Fruit fly (Drosophila melanogaster): ENCODE results near the gene btd.

btd gene

dm6 chrX:9650757-9651594, 43.0 kb upstream of the btd start (continued):
- TF ChIP-seq CHES-1-like (GFP tag; optimal IDR thresholded peaks at IDR 0.05) (peak; percentile 93), CG11398 (GFP tag; optimal IDR thresholded peaks at IDR 0.05) (peak; percentile 93), Rfx (GFP tag; IDR thresholded peaks at IDR 0.05) (peak; percentile 90), disco-r (GFP tag; optimal IDR thresholded peaks at IDR 0.05) (peak; percentile 91), CG17912 (GFP tag; optimal IDR thresholded peaks at IDR 0.05) (no peak), CG9727 (GFP tag; optimal IDR thresholded peaks at IDR 0.05) (peak; percentile 93), esg (GFP tag; conservative IDR thresholded peaks at IDR 0.05) (peak; percentile 94), Blimp-1 (GFP tag; optimal IDR thresholded peaks at IDR 0.05) (peak; percentile 91), CG18599 (GFP tag; optimal IDR thresholded peaks at IDR 0.05) (peak; percentile 92), sim (GFP tag; IDR thresholded peaks at IDR 0.05) (peak; percentile 97), CG3847 (GFP tag; IDR thresholded peaks at IDR 0.05) (peak; percentile 87), ind (GFP tag; optimal IDR thresholded peaks at IDR 0.05) (peak; percentile 93), Dip3 (GFP tag; optimal IDR thresholded peaks at IDR 0.05) (peak; percentile 81), jumu (GFP tag; optimal IDR thresholded peaks at IDR 0.05) (peak; percentile 95), ac (GFP tag; optimal IDR thresholded peaks at IDR 0.05) (peak; percentile 93), Nf-YC (tag; optimal IDR thresholded peaks at IDR 0.05) (peak; percentile 51), Opbp (GFP tag; IDR thresholded peaks at IDR 0.05; ENCODE audit: partially characterized antibody) (no peak), CG4730 (GFP tag; IDR thresholded peaks at IDR 0.05) (peak; percentile 92), CG8765 (GFP tag; IDR thresholded peaks at IDR 0.05) (peak; percentile 89), CG15514 (GFP tag; optimal IDR thresholded peaks at IDR 0.05) (peak; percentile 64), dpn (GFP tag; optimal IDR thresholded peaks at IDR 0.05) (peak; percentile 93 to 95), Oli (tag; optimal IDR thresholded peaks at IDR 0.05) (peak; percentile 95), abd-A (tag; optimal IDR thresholded peaks at IDR 0.05) (peak; percentile 30), exex (tag; optimal IDR thresholded peaks at IDR 0.05) (peak; percentile 17), CG15601 (tag; optimal IDR thresholded peaks at IDR 0.05) (peak; percentile 93), CG3065 (GFP tag; optimal IDR thresholded peaks at IDR 0.05) (peak; percentile 94), jing (GFP tag; optimal IDR thresholded peaks at IDR 0.05) (peak; percentile 94), C15 (GFP tag; IDR thresholded peaks at IDR 0.05) (peak; percentile 79; the same call in 2 of the 3 replicates), Rx (GFP tag; IDR thresholded peaks at IDR 0.05) (peak; percentile 93), GATAe (GFP tag; conservative IDR thresholded peaks at IDR 0.05) (peak; percentile 62; the same call in 1 of the 2 replicates), CG11560 (tag; IDR thresholded peaks at IDR 0.05) (peak; percentile 74; the same call in 2 of the 3 replicates), crp (GFP tag; optimal IDR thresholded peaks at IDR 0.05) (peak in 1 of 2 experiments; percentile 59), bowl (GFP tag; IDR thresholded peaks at IDR 0.05) (peak; percentile 94), CG10274 (GFP tag; optimal IDR thresholded peaks at IDR 0.05) (peak; percentile 72), BEAF-32 (GFP tag; optimal IDR thresholded peaks at IDR 0.05) (no peak), CG16779 (GFP tag; IDR thresholded peaks at IDR 0.05) (peak; percentile 84), odd (GFP tag; optimal IDR thresholded peaks at IDR 0.05) (peak; percentile 92), CG6272 (GFP tag; IDR thresholded peaks at IDR 0.05) (peak; percentile 89), vvl (GFP tag; IDR thresholded peaks at IDR 0.05) (peak; percentile 98), dati (GFP tag; IDR thresholded peaks at IDR 0.05) (peak; percentile 93), CG18764 (GFP tag; optimal IDR thresholded peaks at IDR 0.05) (peak; percentile 88), chinmo (GFP tag; IDR thresholded peaks at IDR 0.05; ENCODE audit: partially characterized antibody) (no peak), NC2α (GFP tag; optimal IDR thresholded peaks at IDR 0.05) (peak; percentile 91), CG9932 (GFP tag; IDR thresholded peaks at IDR 0.05) (peak; percentile 67), CG18619 (GFP tag; optimal IDR thresholded peaks at IDR 0.05) (peak; percentile 89), sima (GFP tag; optimal IDR thresholded peaks at IDR 0.05) (peak; percentile 67), CG4424 (GFP tag; optimal IDR thresholded peaks at IDR 0.05) (peak; percentile 92), her (GFP tag; optimal IDR thresholded peaks at IDR 0.05) (peak; percentile 92), CG4820 (GFP tag; optimal IDR thresholded peaks at IDR 0.05) (peak; percentile 92)
